Fruit fly (Drosophila melanogaster) whole organism, embryonic: ENCODE data around the gene CG15506.
A peak's percentile ranks its signal among the peaks of the same experiment; 100 is the strongest.

Experiments
- Abd-B ChIP-seq: fragments of 200-800 bp; sonication (Bioruptor generic); optimal IDR thresholded peaks from 2 replicates; lab custom pipeline; 2018; ENCODE audit warnings: missing biosample characterization, mild to moderate bottlenecking, missing genetic modification characterization, moderate library complexity
- CG11695 ChIP-seq: fragments of 200-800 bp; sonication (Bioruptor generic); IDR thresholded peaks from 3 replicates; pipeline ENCODE4 v1.3.6; 2022; ENCODE audit warnings: missing biosample characterization, missing genetic modification characterization
- CG11696 ChIP-seq: fragments of 200-800 bp; sonication (Bioruptor generic); IDR thresholded peaks from 2 replicates; pipeline ENCODE4 v1.3.6; 2022; ENCODE audit warnings: missing biosample characterization, missing genetic modification characterization
- CG12236 ChIP-seq: fragments of 200-800 bp; sonication (Bioruptor generic); optimal IDR thresholded peaks from 2 replicates; lab custom pipeline; 2016; ENCODE audit warnings: missing biosample characterization, missing genetic modification characterization
- CG13424 ChIP-seq: fragments of 200-800 bp; sonication (Bioruptor generic); optimal IDR thresholded peaks from 2 replicates; lab custom pipeline; 2019; ENCODE audit warnings: missing biosample characterization, mild to moderate bottlenecking, missing genetic modification characterization, moderate library complexity
- CG13894 ChIP-seq: fragments of 200-800 bp; sonication (Bioruptor generic); optimal IDR thresholded peaks from 3 replicates; lab custom pipeline; 2018; ENCODE audit warnings: missing biosample characterization, mild to moderate bottlenecking, missing genetic modification characterization, moderate library complexity
- CG15073 ChIP-seq: fragments of 200-800 bp; sonication (Bioruptor generic); optimal IDR thresholded peaks from 2 replicates; lab custom pipeline; 2016; ENCODE audit warnings: missing biosample characterization, missing genetic modification characterization
- CG15269 ChIP-seq: fragments of 200-800 bp; sonication (Bioruptor generic); optimal IDR thresholded peaks from 2 replicates; lab custom pipeline; 2018; ENCODE audit warnings: missing biosample characterization, mild to moderate bottlenecking, missing genetic modification characterization, moderate library complexity
- CG18619 ChIP-seq: fragments of 200-800 bp; sonication (Bioruptor generic); optimal IDR thresholded peaks from 3 replicates; lab custom pipeline; 2017; ENCODE audit warnings: missing biosample characterization, mild to moderate bottlenecking, missing genetic modification characterization
- CG18764 ChIP-seq: fragments of 200-800 bp; sonication (Bioruptor generic); optimal IDR thresholded peaks from 3 replicates; lab custom pipeline; 2016; ENCODE audit warnings: missing biosample characterization, missing genetic modification characterization
- CG2116 ChIP-seq: fragments of 200-800 bp; sonication (Bioruptor generic); optimal IDR thresholded peaks from 3 replicates; lab custom pipeline; 2018; ENCODE audit warnings: missing biosample characterization, mild to moderate bottlenecking, missing genetic modification characterization
- CG2875 ChIP-seq: fragments of 200-800 bp; sonication (Bioruptor generic); optimal IDR thresholded peaks from 2 replicates; lab custom pipeline; 2017; ENCODE audit warnings: missing biosample characterization, mild to moderate bottlenecking, missing genetic modification characterization, missing genetic modification reagents
- CG2889 ChIP-seq: fragments of 200-800 bp; sonication (Bioruptor generic); IDR thresholded peaks from 3 replicates; pipeline ENCODE4 v1.3.6; 2022; ENCODE audit warnings: missing biosample characterization, missing genetic modification characterization
- CG32772 ChIP-seq: fragments of 200-800 bp; sonication (Bioruptor generic); IDR thresholded peaks from 2 replicates; pipeline ENCODE4 v1.3.6; 2022; ENCODE audit warnings: missing biosample characterization, missing genetic modification characterization
- CG3281 ChIP-seq: fragments of 200-800 bp; sonication (Bioruptor generic); optimal IDR thresholded peaks from 3 replicates; lab custom pipeline; 2017; ENCODE audit warnings: missing biosample characterization, mild to moderate bottlenecking, missing genetic modification characterization
- CG3847 ChIP-seq: fragments of 200-800 bp; sonication (Bioruptor generic); IDR thresholded peaks from 2 replicates; pipeline ENCODE4 v1.3.6; 2022; ENCODE audit warnings: missing biosample characterization, missing genetic modification characterization
- CG43689 ChIP-seq: fragments of 200-800 bp; sonication (Bioruptor generic); IDR thresholded peaks from 2 replicates; pipeline ENCODE4 v1.3.6; 2022; ENCODE audit warnings: missing biosample characterization, missing genetic modification characterization
- CG5953 ChIP-seq: fragments of 200-800 bp; sonication (Bioruptor generic); IDR thresholded peaks from 2 replicates; pipeline ENCODE4 v1.3.6; 2022; ENCODE audit warnings: missing biosample characterization, missing genetic modification characterization
- CG6765 ChIP-seq: fragments of 200-800 bp; sonication (Bioruptor generic); optimal IDR thresholded peaks from 3 replicates; lab custom pipeline; 2017; ENCODE audit warnings: missing biosample characterization, mild to moderate bottlenecking, missing genetic modification characterization
- CG6813 ChIP-seq: fragments of 200-800 bp; sonication (Bioruptor generic); optimal IDR thresholded peaks from 2 replicates; lab custom pipeline; 2017; ENCODE audit warnings: missing biosample characterization, missing genetic modification characterization, mild to moderate bottlenecking, moderate library complexity, missing genetic modification reagents
- CG7372 ChIP-seq: fragments of 200-800 bp; sonication (Bioruptor generic); IDR thresholded peaks from 2 replicates; pipeline ENCODE4 v1.3.6; 2022; ENCODE audit warnings: missing biosample characterization, missing genetic modification characterization
- CG7963 ChIP-seq: fragments of 200-800 bp; sonication (Bioruptor generic); IDR thresholded peaks from 3 replicates; pipeline ENCODE4 v1.3.6; 2022; ENCODE audit warnings: missing biosample characterization, missing genetic modification characterization; ENCODE audit not compliant: partially characterized antibody
- CG8089 ChIP-seq: fragments of 200-800 bp; sonication (Bioruptor generic); optimal IDR thresholded peaks from 3 replicates; lab custom pipeline; 2016; ENCODE audit warnings: missing biosample characterization, missing genetic modification characterization
- CG9797 ChIP-seq: fragments of 200-800 bp; sonication (Bioruptor generic); optimal IDR thresholded peaks from 3 replicates; lab custom pipeline; 2018; ENCODE audit warnings: missing biosample characterization, mild to moderate bottlenecking, missing genetic modification characterization
- Drgx ChIP-seq: fragments of 200-800 bp; sonication (Bioruptor generic); IDR thresholded peaks from 2 replicates; pipeline ENCODE4 v1.3.6; 2022; ENCODE audit warnings: missing biosample characterization, missing genetic modification characterization
- Eip74EF ChIP-seq, 2 experiments: fragments of 200-800 bp in 1 of 2; fragments of >200 bp in 1 of 2; sonication (Bioruptor generic) in 1 of 2; optimal IDR thresholded peaks; 2 replicates each; lab custom pipeline; 2017 to 2019; ENCODE audit warnings: missing biosample characterization in 2 of 2, missing genetic modification characterization in 2 of 2, mild to moderate bottlenecking in 1 of 2, moderate library complexity in 1 of 2
- H2.0 ChIP-seq: fragments of 200-800 bp; sonication (Bioruptor generic); IDR thresholded peaks from 2 replicates; pipeline ENCODE4 v1.3.6; 2022; ENCODE audit warnings: missing biosample characterization, missing genetic modification characterization
- MESR4 ChIP-seq: fragments of 200-800 bp; sonication (Bioruptor generic); optimal IDR thresholded peaks from 2 replicates; lab custom pipeline; 2018; ENCODE audit warnings: missing biosample characterization, mild to moderate bottlenecking, missing genetic modification characterization, moderate library complexity
- Nf-YB ChIP-seq: fragments of 200-800 bp; sonication (Bioruptor generic); optimal IDR thresholded peaks from 3 replicates; lab custom pipeline; 2019; ENCODE audit warnings: missing biosample characterization, mild to moderate bottlenecking, missing genetic modification characterization, moderate library complexity
- Sry-δ ChIP-seq: fragments of 200-800 bp; sonication (Bioruptor generic); optimal IDR thresholded peaks from 2 replicates; lab custom pipeline; 2016; ENCODE audit warnings: missing biosample characterization, missing genetic modification characterization
- al ChIP-seq: fragments of 200-800 bp; sonication (Bioruptor generic); IDR thresholded peaks from 2 replicates; pipeline ENCODE4 v1.3.6; 2022; ENCODE audit warnings: missing biosample characterization, missing genetic modification characterization
- ase ChIP-seq: fragments of 200-800 bp; sonication (Bioruptor generic); IDR thresholded peaks from 3 replicates; pipeline ENCODE4 v1.3.6; 2022; ENCODE audit warnings: missing biosample characterization, missing genetic modification characterization
- cato ChIP-seq: fragments of 200-800 bp; sonication (Bioruptor generic); optimal IDR thresholded peaks from 2 replicates; lab custom pipeline; 2016; ENCODE audit warnings: missing biosample characterization, missing genetic modification characterization, borderline replicate concordance
- chinmo ChIP-seq: fragments of 200-800 bp; sonication (Bioruptor generic); IDR thresholded peaks from 4 replicates; pipeline ENCODE4 v1.3.6; 2022; ENCODE audit warnings: missing biosample characterization, missing genetic modification characterization; ENCODE audit not compliant: partially characterized antibody
- da ChIP-seq: fragments of 200-800 bp; sonication (Bioruptor generic); optimal IDR thresholded peaks from 2 replicates; lab custom pipeline; 2016; ENCODE audit warnings: missing biosample characterization, missing genetic modification characterization
- exex ChIP-seq: fragments of 200-800 bp; sonication (Bioruptor generic); optimal IDR thresholded peaks from 4 replicates; lab custom pipeline; 2018; ENCODE audit warnings: missing biosample characterization, mild to moderate bottlenecking, missing genetic modification characterization, moderate library complexity
- fu2 ChIP-seq: fragments of 200-800 bp; sonication (Bioruptor generic); optimal IDR thresholded peaks from 2 replicates; lab custom pipeline; 2016; ENCODE audit warnings: missing biosample characterization, missing genetic modification characterization
- gce ChIP-seq: fragments of 200-800 bp; sonication (Bioruptor generic); IDR thresholded peaks from 3 replicates; pipeline ENCODE4 v1.3.6; 2022; ENCODE audit warnings: missing biosample characterization, missing genetic modification characterization
- gsb ChIP-seq: fragments of 200-800 bp; sonication (Bioruptor generic); IDR thresholded peaks from 2 replicates; pipeline ENCODE4 v1.3.6; 2022; ENCODE audit warnings: missing biosample characterization, missing genetic modification characterization
- oc ChIP-seq: fragments of 200-800 bp; sonication (Bioruptor generic); optimal IDR thresholded peaks from 2 replicates; lab custom pipeline; 2018; ENCODE audit warnings: missing biosample characterization, mild to moderate bottlenecking, missing genetic modification characterization, moderate library complexity
- pb ChIP-seq: fragments of 200-800 bp; sonication (Bioruptor generic); optimal IDR thresholded peaks from 3 replicates; lab custom pipeline; 2016; ENCODE audit warnings: missing biosample characterization, missing genetic modification characterization
- pnt ChIP-seq: fragments of 200-800 bp; sonication (Bioruptor generic); optimal IDR thresholded peaks from 3 replicates; lab custom pipeline; 2016; ENCODE audit warnings: missing biosample characterization, missing genetic modification characterization
- pzg ChIP-seq: fragments of 200-800 bp; sonication (Bioruptor generic); optimal IDR thresholded peaks from 3 replicates; lab custom pipeline; 2018; ENCODE audit warnings: missing biosample characterization, mild to moderate bottlenecking, missing genetic modification characterization, moderate library complexity
- repo ChIP-seq: fragments of 200-800 bp; sonication (Bioruptor generic); optimal IDR thresholded peaks from 2 replicates; lab custom pipeline; 2016; ENCODE audit warnings: missing biosample characterization, missing genetic modification characterization
- rib ChIP-seq: fragments of 200-800 bp; sonication (Bioruptor generic); IDR thresholded peaks from 2 replicates; pipeline ENCODE4 v1.3.6; 2022; ENCODE audit warnings: missing biosample characterization, missing genetic modification characterization
- shn ChIP-seq: fragments of 200-800 bp; sonication (Bioruptor generic); optimal IDR thresholded peaks from 3 replicates; lab custom pipeline; 2016; ENCODE audit warnings: missing biosample characterization, missing genetic modification characterization
- sisA ChIP-seq: fragments of 200-800 bp; sonication (Bioruptor generic); IDR thresholded peaks from 2 replicates; pipeline ENCODE4 v1.3.6; 2022; ENCODE audit warnings: missing biosample characterization, missing genetic modification characterization
- slp2 ChIP-seq: fragments of 200-800 bp; sonication (Bioruptor generic); optimal IDR thresholded peaks from 2 replicates; lab custom pipeline; 2016; ENCODE audit warnings: missing biosample characterization, missing genetic modification characterization
- sna ChIP-seq: fragments of 200-800 bp; sonication (Bioruptor generic); IDR thresholded peaks from 2 replicates; pipeline ENCODE4 v1.3.6; 2022; ENCODE audit warnings: missing biosample characterization, missing genetic modification characterization; ENCODE audit not compliant: partially characterized antibody
- trem ChIP-seq: fragments of 200-800 bp; optimal IDR thresholded peaks from 3 replicates; lab custom pipeline; 2019; ENCODE audit warnings: missing biosample characterization, mild to moderate bottlenecking, missing genetic modification characterization, moderate library complexity
- tup ChIP-seq: fragments of 200-800 bp; sonication (Bioruptor generic); optimal IDR thresholded peaks from 2 replicates; lab custom pipeline; 2016; ENCODE audit warnings: missing biosample characterization, mild to moderate bottlenecking, missing genetic modification characterization, moderate library complexity
- yki ChIP-seq: fragments of >200 bp; optimal IDR thresholded peaks from 3 replicates; lab custom pipeline; 2018

CG15506 gene

dm6 chr3R:29757226-29757625 lies 38.8 kb downstream of the CG15506 start (continued):
- TF ChIP-seq slp2 (GFP tag; lab: Kevin White, UChicago) (no peak), fu2 (GFP tag; lab: Kevin White, UChicago) (no peak), ase (GFP tag; lab: Robert Waterston, UW) (no peak), rib (GFP tag; lab: Robert Waterston, UW) (no peak), cato (no peak), Abd-B (GFP tag; lab: Kevin White, UChicago) (no peak), da (GFP tag; lab: Kevin White, UChicago) (no peak), exex (tag; lab: Kevin White, UChicago) (no peak), oc (tag; lab: Kevin White, UChicago) (no peak), CG2875 (GFP tag; lab: Kevin White, UChicago) (peak; percentile 47), gsb (no peak), tup (GFP tag; lab: Kevin White, UChicago) (no peak), MESR4 (GFP tag; lab: Kevin White, UChicago) (no peak), CG43689 (GFP tag; lab: Robert Waterston, UW) (no peak), pzg (GFP tag; lab: Kevin White, UChicago) (no peak), al (GFP tag; lab: Robert Waterston, UW) (no peak), repo (GFP tag; lab: Kevin White, UChicago) (peak; percentile 28), sna (GFP tag; lab: Robert Waterston, UW) (no peak), pb (GFP tag; lab: Kevin White, UChicago) (no peak), CG12236 (GFP tag; lab: Kevin White, UChicago) (no peak), pnt (GFP tag; lab: Kevin White, UChicago) (no peak), CG15269 (no peak), trem (tag; lab: Kevin White, UChicago) (no peak), CG6765 (no peak), Nf-YB (no peak), Eip74EF (GFP tag; optimal IDR thresholded peaks at IDR 0.05; lab: Kevin White, UChicago) (peak in 1 of 2 experiments; percentile 3), CG6813 (peak; percentile 19), CG2889 (GFP tag; lab: Robert Waterston, UW) (no peak), shn (GFP tag; lab: Kevin White, UChicago) (no peak), CG13894 (tag; lab: Kevin White, UChicago) (no peak), CG8089 (GFP tag; lab: Kevin White, UChicago) (peak; percentile 19), gce (GFP tag; lab: Robert Waterston, UW) (no peak), CG3847 (no peak), chinmo (no peak), Drgx (GFP tag; lab: Robert Waterston, UW) (peak; percentile 36), H2.0 (GFP tag; lab: Robert Waterston, UW) (no peak), CG13424 (peak; percentile 15), yki (lab: Kevin White, UChicago) (no peak), Sry-δ (GFP tag; lab: Kevin White, UChicago) (no peak), CG7372 (GFP tag; lab: Robert Waterston, UW) (no peak), CG11695 (no peak), CG11696 (GFP tag; lab: Robert Waterston, UW) (no peak), CG9797 (no peak), CG7963 (GFP tag; lab: Robert Waterston, UW) (no peak), CG5953 (GFP tag; lab: Robert Waterston, UW) (peak; percentile 60; the same call in 1 of the 2 replicates), CG18619 (GFP tag; lab: Kevin White, UChicago) (no peak), CG18764 (no peak), CG32772 (GFP tag; lab: Robert Waterston, UW) (no peak), CG3281 (GFP tag; lab: Kevin White, UChicago) (peak; percentile 14), CG2116 (GFP tag; lab: Kevin White, UChicago) (no peak), CG15073 (GFP tag; lab: Kevin White, UChicago) (no peak), sisA (GFP tag; lab: Robert Waterston, UW) (no peak)
